Fruit fly (Drosophila melanogaster) whole organism, embryonic: Measurements from ENCODE around the gene CG31019.
A peak's percentile ranks its signal among the peaks of the same experiment; 100 is the strongest.

Source experiments
- Blimp-1 ChIP-seq: fragments of 200-800 bp; sonication (Bioruptor generic); optimal IDR thresholded peaks from 3 replicates; lab custom pipeline; 2018; ENCODE audit warnings: missing biosample characterization, missing genetic modification characterization, mild to moderate bottlenecking, moderate library complexity, missing genetic modification reagents
- CG10654 ChIP-seq: fragments of 200-800 bp; sonication (Bioruptor generic); optimal IDR thresholded peaks from 2 replicates; lab custom pipeline; 2016; ENCODE audit warnings: missing biosample characterization, missing genetic modification characterization
- CG11398 ChIP-seq: fragments of 200-800 bp; sonication (Bioruptor generic); optimal IDR thresholded peaks from 2 replicates; lab custom pipeline; 2016; ENCODE audit warnings: missing biosample characterization, missing genetic modification characterization
- CG11504 ChIP-seq: fragments of 200-800 bp; sonication (Bioruptor generic); optimal IDR thresholded peaks from 3 replicates; lab custom pipeline; 2019; ENCODE audit warnings: missing biosample characterization, mild to moderate bottlenecking, missing genetic modification characterization, moderate library complexity
- CG12659 ChIP-seq: fragments of 200-800 bp; sonication (Bioruptor generic); optimal IDR thresholded peaks from 3 replicates; lab custom pipeline; 2017; ENCODE audit warnings: mild to moderate bottlenecking, missing biosample characterization, missing genetic modification reagents, missing genetic modification characterization
- CG1603 ChIP-seq: fragments of 200-800 bp; sonication (Bioruptor generic); optimal IDR thresholded peaks from 2 replicates; lab custom pipeline; 2019; ENCODE audit warnings: missing biosample characterization, mild to moderate bottlenecking, missing genetic modification characterization, moderate library complexity
- CG33557 ChIP-seq: fragments of 200-800 bp; sonication (Bioruptor generic); optimal IDR thresholded peaks from 2 replicates; lab custom pipeline; 2019; ENCODE audit warnings: missing biosample characterization, mild to moderate bottlenecking, missing genetic modification characterization, moderate library complexity
- CG6654 ChIP-seq: fragments of 200-800 bp; sonication (Bioruptor generic); optimal IDR thresholded peaks from 2 replicates; lab custom pipeline; 2017; ENCODE audit warnings: missing biosample characterization, mild to moderate bottlenecking, missing genetic modification characterization
- CG7745 ChIP-seq: fragments of 200-800 bp; sonication (Bioruptor generic); optimal IDR thresholded peaks from 2 replicates; lab custom pipeline; 2018; ENCODE audit warnings: missing biosample characterization, mild to moderate bottlenecking, missing genetic modification characterization, moderate library complexity
- CG8359 ChIP-seq: fragments of 200-800 bp; sonication (Bioruptor generic); optimal IDR thresholded peaks from 2 replicates; lab custom pipeline; 2017; ENCODE audit warnings: missing biosample characterization, mild to moderate bottlenecking, missing genetic modification characterization, borderline replicate concordance
- Camta ChIP-seq: fragments of 200-800 bp; sonication (Bioruptor generic); optimal IDR thresholded peaks from 2 replicates; lab custom pipeline; 2016; ENCODE audit warnings: missing biosample characterization, missing genetic modification characterization
- Dp ChIP-seq: fragments of 200-800 bp; sonication (Bioruptor generic); optimal IDR thresholded peaks from 2 replicates; lab custom pipeline; 2018; ENCODE audit warnings: missing biosample characterization, mild to moderate bottlenecking, missing genetic modification characterization, moderate library complexity
- Drgx ChIP-seq: fragments of 200-800 bp; sonication (Bioruptor generic); IDR thresholded peaks from 2 replicates; pipeline ENCODE4 v1.3.6; 2022; ENCODE audit warnings: missing biosample characterization, missing genetic modification characterization
- E2f2 ChIP-seq: fragments of 200-800 bp; sonication (Bioruptor generic); IDR thresholded peaks from 2 replicates; pipeline ENCODE4 v1.3.6; 2022; ENCODE audit warnings: missing biosample characterization, missing genetic modification characterization
- Eip74EF ChIP-seq, 2 experiments: fragments of 200-800 bp in 1 of 2; fragments of >200 bp in 1 of 2; sonication (Bioruptor generic) in 1 of 2; optimal IDR thresholded peaks; 2 replicates each; lab custom pipeline; 2017 to 2019; ENCODE audit warnings: missing biosample characterization in 2 of 2, missing genetic modification characterization in 2 of 2, mild to moderate bottlenecking in 1 of 2, moderate library complexity in 1 of 2
- H15 ChIP-seq: fragments of 200-800 bp; sonication (Bioruptor generic); IDR thresholded peaks from 3 replicates; pipeline ENCODE4 v1.3.6; 2022; ENCODE audit warnings: missing biosample characterization, missing genetic modification characterization
- HLH3B ChIP-seq: fragments of 200-800 bp; sonication (Bioruptor generic); IDR thresholded peaks from 2 replicates; pipeline ENCODE4 v1.3.6; 2022; ENCODE audit warnings: missing biosample characterization, missing genetic modification characterization
- Hmr ChIP-seq: fragments of 200-800 bp; sonication (Bioruptor generic); optimal IDR thresholded peaks from 3 replicates; lab custom pipeline; 2017; ENCODE audit warnings: mild to moderate bottlenecking, missing biosample characterization, missing genetic modification reagents, missing genetic modification characterization
- Hmx ChIP-seq: fragments of 200-800 bp; sonication (Bioruptor generic); optimal IDR thresholded peaks from 2 replicates; lab custom pipeline; 2016; ENCODE audit warnings: missing biosample characterization, missing genetic modification characterization
- Med ChIP-seq: fragments of 200-800 bp; sonication (Bioruptor generic); peaks from one replicate; lab custom pipeline; 2016; ENCODE audit warnings: missing biosample characterization, missing genetic modification characterization, mild to moderate bottlenecking, inconsistent platforms, moderate library complexity
- Mes4 ChIP-seq: fragments of 200-800 bp; sonication (Bioruptor generic); optimal IDR thresholded peaks from 2 replicates; lab custom pipeline; 2016; ENCODE audit warnings: missing biosample characterization, missing genetic modification characterization
- Pdp1 ChIP-seq, 2 experiments: fragments of 200-800 bp; sonication (Bioruptor generic); optimal IDR thresholded peaks; 3 replicates each; lab custom pipeline; 2016; ENCODE audit warnings: missing biosample characterization in 2 of 2, missing genetic modification characterization in 2 of 2, mild to moderate bottlenecking in 1 of 2, moderate library complexity in 1 of 2
- Sry-δ ChIP-seq: fragments of 200-800 bp; sonication (Bioruptor generic); optimal IDR thresholded peaks from 2 replicates; lab custom pipeline; 2016; ENCODE audit warnings: missing biosample characterization, missing genetic modification characterization
- Taf1 ChIP-seq: fragments of 200-800 bp; sonication (Bioruptor generic); IDR thresholded peaks from 2 replicates; pipeline ENCODE4 v1.3.6; 2022; ENCODE audit warnings: missing biosample characterization, missing genetic modification characterization
- Trl ChIP-seq, 3 experiments: fragments of >200 bp in 2 of 3; fragments of 200-800 bp in 1 of 3; sonication (Bioruptor generic) in 1 of 3; optimal IDR thresholded peaks; 2 replicates in 1 of 3; 3 replicates in 2 of 3; lab custom pipeline; 2016 to 2017; ENCODE audit warnings: missing biosample characterization in 1 of 3, missing genetic modification characterization in 1 of 3
- Usf ChIP-seq: fragments of 200-800 bp; sonication (Bioruptor generic); optimal IDR thresholded peaks from 2 replicates; lab custom pipeline; 2017; ENCODE audit warnings: missing genotype, missing biosample characterization, missing genetic modification characterization
- ab ChIP-seq: fragments of 200-800 bp; sonication (Bioruptor generic); optimal IDR thresholded peaks from 2 replicates; lab custom pipeline; 2016; ENCODE audit warnings: missing biosample characterization, missing genetic modification characterization
- ara ChIP-seq: fragments of 200-800 bp; sonication (Bioruptor generic); IDR thresholded peaks from 2 replicates; pipeline ENCODE4 v1.3.6; 2022; ENCODE audit warnings: missing biosample characterization, missing genetic modification characterization
- bsh ChIP-seq, 2 experiments: fragments of 200-800 bp; sonication (Bioruptor generic); optimal IDR thresholded peaks; 2 replicates each; lab custom pipeline; 2017 to 2018; ENCODE audit warnings: mild to moderate bottlenecking in 2 of 2, missing biosample characterization in 2 of 2, missing genetic modification characterization in 2 of 2, moderate library complexity in 1 of 2
- dan ChIP-seq: fragments of 200-800 bp; sonication (Bioruptor generic); IDR thresholded peaks from 2 replicates; pipeline ENCODE4 v1.3.6; 2022; ENCODE audit warnings: missing biosample characterization, missing genetic modification characterization
- disco-r ChIP-seq: fragments of 200-800 bp; sonication (Bioruptor generic); optimal IDR thresholded peaks from 2 replicates; lab custom pipeline; 2016; ENCODE audit warnings: missing biosample characterization, missing genetic modification characterization
- ftz-f1 ChIP-seq: fragments of 200-800 bp; sonication (Bioruptor generic); optimal IDR thresholded peaks from 2 replicates; lab custom pipeline; 2016; ENCODE audit warnings: missing biosample characterization, missing genetic modification characterization
- gsb ChIP-seq: fragments of 200-800 bp; sonication (Bioruptor generic); IDR thresholded peaks from 2 replicates; pipeline ENCODE4 v1.3.6; 2022; ENCODE audit warnings: missing biosample characterization, missing genetic modification characterization
- hbn ChIP-seq: fragments of 200-800 bp; sonication (Bioruptor generic); IDR thresholded peaks from 2 replicates; pipeline ENCODE4 v1.3.6; 2022; ENCODE audit warnings: missing biosample characterization, missing genetic modification characterization; ENCODE audit not compliant: partially characterized antibody
- jumu ChIP-seq: fragments of 200-800 bp; sonication (Bioruptor generic); optimal IDR thresholded peaks from 3 replicates; lab custom pipeline; 2016; ENCODE audit warnings: missing biosample characterization, missing genetic modification characterization
- kah ChIP-seq: fragments of 200-800 bp; sonication (Bioruptor generic); optimal IDR thresholded peaks from 2 replicates; lab custom pipeline; 2018; ENCODE audit warnings: missing biosample characterization, mild to moderate bottlenecking, missing genetic modification characterization
- kay ChIP-seq: fragments of 200-800 bp; sonication (Bioruptor generic); optimal IDR thresholded peaks from 2 replicates; lab custom pipeline; 2016; ENCODE audit warnings: missing biosample characterization, missing genetic modification characterization
- mirr ChIP-seq: fragments of 200-800 bp; sonication (Bioruptor generic); optimal IDR thresholded peaks from 3 replicates; lab custom pipeline; 2018; ENCODE audit warnings: missing biosample characterization, mild to moderate bottlenecking, missing genetic modification characterization
- nerfin-2 ChIP-seq: fragments of 200-800 bp; sonication (Bioruptor generic); IDR thresholded peaks from 2 replicates; pipeline ENCODE4 v1.3.6; 2022; ENCODE audit warnings: missing biosample characterization, missing genetic modification characterization; ENCODE audit not compliant: partially characterized antibody
- prd ChIP-seq, 3 experiments: fragments of >200 bp in 2 of 3; fragments of 200-800 bp in 1 of 3; sonication (Bioruptor generic) in 1 of 3; optimal IDR thresholded peaks in 2 of 3; IDR thresholded peaks in 1 of 3; 2 replicates in 2 of 3; 3 replicates in 1 of 3; pipeline versions ENCODE4 v1.3.6 to Lab custom; 2017 to 2022; ENCODE audit warnings: missing biosample characterization in 1 of 3, missing genetic modification characterization in 1 of 3
- slp2 ChIP-seq: fragments of 200-800 bp; sonication (Bioruptor generic); optimal IDR thresholded peaks from 2 replicates; lab custom pipeline; 2016; ENCODE audit warnings: missing biosample characterization, missing genetic modification characterization
- unpg ChIP-seq: fragments of 200-800 bp; sonication (Bioruptor generic); optimal IDR thresholded peaks from 3 replicates; lab custom pipeline; 2018; ENCODE audit warnings: missing biosample characterization, mild to moderate bottlenecking, missing genetic modification characterization, moderate library complexity
- vnd ChIP-seq: fragments of 200-800 bp; sonication (Bioruptor generic); IDR thresholded peaks from 3 replicates; pipeline ENCODE4 v1.3.6; 2022; ENCODE audit warnings: missing biosample characterization, missing genetic modification characterization; ENCODE audit not compliant: partially characterized antibody
- vvl ChIP-seq: fragments of 200-800 bp; sonication (Bioruptor generic); IDR thresholded peaks from 2 replicates; pipeline ENCODE4 v1.3.6; 2022; ENCODE audit warnings: missing biosample characterization, missing genetic modification characterization

The CG31019 gene

DNA sequence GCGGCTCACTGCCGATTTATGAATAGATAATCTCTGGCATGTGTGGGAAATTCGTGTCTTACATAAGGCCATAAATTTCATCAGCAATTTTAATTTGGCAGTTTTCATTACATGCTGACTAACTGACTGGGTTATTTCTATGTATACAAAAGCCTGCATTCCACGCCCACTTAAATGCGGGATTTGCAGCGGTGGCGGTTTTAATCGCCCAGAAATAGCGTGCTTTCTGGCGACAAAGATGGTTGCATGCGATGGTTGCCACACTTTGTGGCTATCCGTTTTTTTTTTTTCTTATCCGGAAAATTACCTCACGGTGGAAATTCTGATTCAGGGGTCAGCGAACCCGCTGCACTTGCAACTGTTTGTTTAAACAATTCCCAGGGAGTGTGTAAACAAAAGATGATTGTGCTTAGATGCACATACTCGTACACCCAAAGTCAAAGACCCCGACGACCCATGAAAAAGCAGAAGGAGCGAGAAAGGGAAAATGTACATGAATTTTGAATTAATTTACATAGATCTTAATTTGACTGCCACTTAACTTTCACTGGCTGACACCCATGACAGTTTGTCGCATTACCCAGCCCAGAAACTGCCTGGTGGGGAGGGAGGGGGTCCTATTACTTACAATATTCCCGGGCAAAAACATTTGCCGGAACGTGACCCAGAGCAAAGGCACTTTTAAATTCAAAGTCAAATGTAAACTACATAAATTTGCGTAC is 30.5 kb upstream of the CG31019 start:
- TF ChIP-seq gsb (GFP tag; lab: Robert Waterston, UW) (no peak), disco-r (no peak), dan (GFP tag; lab: Robert Waterston, UW) (no peak), E2f2 (GFP tag; lab: Robert Waterston, UW) (no peak), CG8359 (peak; percentile 95), Pdp1 (GFP tag; optimal IDR thresholded peaks at IDR 0.05; lab: Kevin White, UChicago) (peak in 1 of 2 experiments; percentile 32), Eip74EF (GFP tag; optimal IDR thresholded peaks at IDR 0.05; lab: Kevin White, UChicago) (no peak), jumu (GFP tag; lab: Kevin White, UChicago) (no peak), CG7745 (peak; percentile 70), Usf (GFP tag; lab: Kevin White, UChicago) (no peak), Dp (GFP tag; lab: Kevin White, UChicago) (no peak), vvl (GFP tag; lab: Robert Waterston, UW) (peak; percentile 33; the same call in 1 of the 2 replicates), Taf1 (GFP tag; lab: Robert Waterston, UW) (no peak), Blimp-1 (GFP tag; lab: Kevin White, UChicago) (peak; percentile 63)

DNA sequence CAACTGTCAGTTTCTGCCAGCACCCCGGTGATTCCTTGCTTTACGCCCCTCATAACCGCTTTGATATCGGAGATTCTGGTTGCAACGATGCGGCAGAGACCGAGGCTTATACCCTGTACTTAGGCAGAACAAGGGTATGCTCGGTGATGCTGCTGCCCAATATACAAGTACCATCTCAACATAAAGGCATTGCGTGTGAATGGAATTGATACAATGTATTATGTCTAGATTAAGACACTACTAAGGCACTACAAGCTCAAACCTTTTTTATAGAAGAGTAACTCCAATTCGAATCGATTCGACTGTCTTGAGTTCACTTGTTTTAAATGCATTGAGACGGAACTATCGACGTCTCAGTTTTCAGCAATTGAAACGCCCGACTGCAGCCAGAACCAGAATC is 29.6 kb upstream of the CG31019 start:
- TF ChIP-seq Med (GFP tag; lab: Kevin White, UChicago) (peak; percentile 16), bsh (GFP tag; optimal IDR thresholded peaks at IDR 0.05; lab: Kevin White, UChicago) (peak; percentile 0 to 19), prd (optimal IDR thresholded peaks at IDR 0.05; lab: Kevin White, UChicago) (no peak), prd (GFP tag; IDR thresholded peaks at IDR 0.05; lab: Robert Waterston, UW) (peak; percentile 37; the same call in 1 of the 3 replicates), Drgx (GFP tag; lab: Robert Waterston, UW) (peak; percentile 71), Hmr (GFP tag; lab: Kevin White, UChicago) (no peak), disco-r (no peak), kay (GFP tag; lab: Kevin White, UChicago) (no peak), CG1603 (tag; lab: Kevin White, UChicago) (peak; percentile 21)

DNA sequence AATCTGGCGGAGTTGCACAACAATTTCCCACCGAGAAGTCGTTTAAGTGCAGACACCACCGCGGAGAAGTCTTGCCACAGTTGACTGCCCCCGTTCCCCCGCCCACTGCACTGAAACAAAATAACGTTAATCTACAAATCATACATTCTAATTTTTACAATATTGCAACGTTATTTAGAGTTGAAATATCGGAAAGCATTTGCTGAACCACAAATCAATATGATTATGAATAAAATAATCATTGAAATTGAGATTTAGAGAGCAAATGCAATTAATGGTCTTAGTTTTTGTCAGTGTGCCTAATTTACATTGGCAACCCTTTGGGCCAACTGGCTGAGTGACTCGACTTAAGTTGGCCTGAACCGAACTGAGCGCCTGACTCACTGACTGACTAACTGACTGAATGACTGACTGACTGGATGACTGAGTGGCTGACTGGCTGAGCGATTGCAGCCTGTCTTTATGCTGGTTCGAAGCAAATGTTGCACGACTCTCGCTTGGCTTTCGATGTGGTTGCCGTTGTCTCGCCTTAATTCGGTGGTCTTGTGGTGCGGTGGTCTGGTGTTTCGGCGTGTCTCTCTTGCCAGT is 26.2 kb upstream of the CG31019 start:
- TF ChIP-seq hbn (GFP tag; lab: Robert Waterston, UW) (no peak), Camta (GFP tag; lab: Kevin White, UChicago) (peak; percentile 74), vnd (GFP tag; lab: Robert Waterston, UW) (no peak), unpg (GFP tag; lab: Kevin White, UChicago) (peak; percentile 93), ftz-f1 (GFP tag; lab: Kevin White, UChicago) (no peak), CG11504 (tag; lab: Kevin White, UChicago) (no peak), CG10654 (GFP tag; lab: Kevin White, UChicago) (peak; percentile 63), Trl (optimal IDR thresholded peaks at IDR 0.05; lab: Kevin White, UChicago) (no peak), Trl (GFP tag; optimal IDR thresholded peaks at IDR 0.05; lab: Kevin White, UChicago) (peak; percentile 68), nerfin-2 (GFP tag; lab: Robert Waterston, UW) (no peak), prd (optimal IDR thresholded peaks at IDR 0.05; lab: Kevin White, UChicago) (no peak), prd (GFP tag; IDR thresholded peaks at IDR 0.05; lab: Robert Waterston, UW) (peak; percentile 82; the same call in 2 of the 3 replicates), slp2 (GFP tag; lab: Kevin White, UChicago) (peak; percentile 23), CG11398 (GFP tag; lab: Kevin White, UChicago) (peak; percentile 62), CG12659 (peak; percentile 56), CG33557 (peak; percentile 74), Sry-δ (GFP tag; lab: Kevin White, UChicago) (peak; percentile 16), HLH3B (GFP tag; lab: Robert Waterston, UW) (peak; percentile 84), CG6654 (GFP tag; lab: Kevin White, UChicago) (peak; percentile 39), ab (GFP tag; lab: Kevin White, UChicago) (no peak), ara (GFP tag; lab: Robert Waterston, UW) (peak; percentile 86), Hmx (GFP tag; lab: Kevin White, UChicago) (peak; percentile 2), H15 (GFP tag; lab: Robert Waterston, UW) (peak; percentile 47; the same call in 2 of the 3 replicates), Mes4 (GFP tag; lab: Kevin White, UChicago) (peak; percentile 58), kah (peak; percentile 67), mirr (GFP tag; lab: Kevin White, UChicago) (no peak)
